Fruit fly (Drosophila melanogaster): Measurements from ENCODE around the gene eIF5B.

eIF5B gene

DNA sequence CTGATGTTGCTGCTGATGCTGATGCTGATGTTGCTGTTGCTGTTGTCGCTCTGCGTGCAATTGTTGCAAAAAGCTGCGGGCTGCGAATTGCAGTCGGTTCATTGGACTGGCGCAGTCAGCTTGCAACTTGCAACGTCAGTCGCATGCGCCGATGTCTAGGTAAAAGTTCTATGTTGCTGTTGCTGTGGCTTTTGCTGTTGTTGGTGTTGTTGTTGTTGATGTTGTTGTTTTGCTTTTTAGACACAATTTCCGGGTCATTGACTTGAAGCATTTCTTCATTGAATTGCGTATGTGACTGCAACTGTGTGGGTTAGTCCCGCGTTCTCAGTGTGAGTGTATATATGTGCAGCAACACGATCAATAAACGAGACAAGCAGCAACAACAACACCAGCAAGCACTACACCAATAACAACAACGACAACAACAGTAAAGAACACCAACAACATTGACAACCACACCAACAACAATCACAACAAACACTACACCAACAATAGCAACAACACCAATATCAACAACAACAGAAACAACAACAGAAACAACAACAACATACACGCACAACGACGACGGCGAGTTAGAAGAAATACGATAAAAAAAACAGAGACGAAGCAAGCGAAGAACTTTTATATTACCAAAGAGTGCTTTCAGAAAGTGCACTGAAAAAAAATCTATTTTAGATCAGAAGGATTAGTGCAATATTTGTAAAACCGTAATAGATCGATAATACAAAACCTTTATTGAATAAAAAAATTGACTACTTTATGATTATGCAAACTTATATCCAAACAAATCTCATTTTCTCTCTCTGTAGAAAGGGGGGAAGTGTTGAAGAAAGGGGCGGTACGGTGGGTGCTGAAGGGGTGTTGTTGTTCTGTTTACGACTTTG lies 66.6 kb downstream of the eIF5B start (continued):
- TF ChIP-seq ranshi (GFP tag; IDR thresholded peaks at IDR 0.05) (peak; percentile 87), oc (tag; optimal IDR thresholded peaks at IDR 0.05) (peak; percentile 68), MESR4 (GFP tag; optimal IDR thresholded peaks at IDR 0.05) (no peak), gfzf (GFP tag; optimal IDR thresholded peaks at IDR 0.05) (peak; percentile 13), CG34376 (GFP tag; optimal IDR thresholded peaks at IDR 0.05) (no peak), fd96Cb (tag; optimal IDR thresholded peaks at IDR 0.05) (peak; percentile 85), vfl (GFP tag; optimal IDR thresholded peaks at IDR 0.05) (no peak), CG2712 (tag; optimal IDR thresholded peaks at IDR 0.05) (peak; percentile 93), CG42726 (GFP tag; IDR thresholded peaks at IDR 0.05; ENCODE audit: partially characterized antibody) (no peak), NFAT (GFP tag; IDR thresholded peaks at IDR 0.05) (no peak), Vsx1 (GFP tag; optimal IDR thresholded peaks at IDR 0.05) (no peak), Trl (optimal IDR thresholded peaks at IDR 0.05) (no peak), Trl (GFP tag; optimal IDR thresholded peaks at IDR 0.05) (no peak), CG12659 (GFP tag; optimal IDR thresholded peaks at IDR 0.05) (peak; percentile 72), zfh1 (GFP tag; IDR thresholded peaks at IDR 0.05) (peak; percentile 94), CG3726 (GFP tag; IDR thresholded peaks at IDR 0.05) (peak; percentile 63; the same call in 2 of the 3 replicates), CG9876 (GFP tag; optimal IDR thresholded peaks at IDR 0.05) (no peak), Dad (GFP tag; optimal IDR thresholded peaks at IDR 0.05) (no peak), CG13775 (GFP tag; optimal IDR thresholded peaks at IDR 0.05) (no peak), Blimp-1 (GFP tag; optimal IDR thresholded peaks at IDR 0.05) (peak; percentile 95), wdn (GFP tag; IDR thresholded peaks at IDR 0.05) (no peak), Jarid2 (GFP tag; optimal IDR thresholded peaks at IDR 0.05) (peak; percentile 55), CG10366 (GFP tag; IDR thresholded peaks at IDR 0.05) (peak; percentile 84), CG17328 (GFP tag; IDR thresholded peaks at IDR 0.05) (peak; percentile 93), CG15479 (GFP tag; optimal IDR thresholded peaks at IDR 0.05) (no peak), Dip2 (GFP tag; IDR thresholded peaks at IDR 0.05) (no peak), CG10654 (GFP tag; optimal IDR thresholded peaks at IDR 0.05) (peak; percentile 72), CG8765 (GFP tag; IDR thresholded peaks at IDR 0.05) (no peak; the same call in 1 of the 2 replicates), gsb (GFP tag; IDR thresholded peaks at IDR 0.05) (no peak), mam (GFP tag; optimal IDR thresholded peaks at IDR 0.05) (no peak), NK7.1 (GFP tag; optimal IDR thresholded peaks at IDR 0.05) (peak; percentile 81), prd (optimal IDR thresholded peaks at IDR 0.05) (no peak), prd (GFP tag; IDR thresholded peaks at IDR 0.05) (no peak; the same call in none of the 3 replicates), CG3065 (GFP tag; optimal IDR thresholded peaks at IDR 0.05) (no peak), Rx (GFP tag; IDR thresholded peaks at IDR 0.05) (peak; percentile 76), Gug (GFP tag; IDR thresholded peaks at IDR 0.05) (no peak; the same call in 2 of the 4 replicates), dati (GFP tag; IDR thresholded peaks at IDR 0.05) (peak; percentile 86), jing (GFP tag; optimal IDR thresholded peaks at IDR 0.05) (no peak), Dref (GFP tag; IDR thresholded peaks at IDR 0.05) (no peak), run (tag; optimal IDR thresholded peaks at IDR 0.05) (peak; percentile 39), bab2 (GFP tag; optimal IDR thresholded peaks at IDR 0.05) (peak; percentile 77), MTF-1 (GFP tag; optimal IDR thresholded peaks at IDR 0.05; ENCODE audit: borderline replicate concordance) (peak; percentile 54), CG4854 (GFP tag; optimal IDR thresholded peaks at IDR 0.05) (peak; percentile 62), CG6765 (GFP tag; optimal IDR thresholded peaks at IDR 0.05) (no peak), CG6683 (GFP tag; optimal IDR thresholded peaks at IDR 0.05) (peak; percentile 55), CG3838 (GFP tag; optimal IDR thresholded peaks at IDR 0.05) (peak; percentile 77), Dip3 (GFP tag; optimal IDR thresholded peaks at IDR 0.05) (no peak), CG5245 (GFP tag; optimal IDR thresholded peaks at IDR 0.05) (no peak), cato (GFP tag; optimal IDR thresholded peaks at IDR 0.05; ENCODE audit: borderline replicate concordance) (no peak), CG30403 (GFP tag; optimal IDR thresholded peaks at IDR 0.05) (peak; percentile 85)
